Worm (Caenorhabditis elegans): ENCODE measurements around the gene cox-16.
A peak's percentile ranks its signal among the peaks of the same experiment; 100 is the strongest.

The cox-16 gene

ce11 chrV:5582308-5582707 is 46.3 kb upstream of the cox-16 start:
- no peak for TF ChIP-seq egl-27 (tag; optimal IDR thresholded peaks at IDR 0.05)
- TF ChIP-seq nfya-1 (tag; optimal IDR thresholded peaks at IDR 0.05; ENCODE audit: insufficient read depth), result peak; percentile 48
- TF ChIP-seq nhr-67 (tag; optimal IDR thresholded peaks at IDR 0.05), result no peak
- TF ChIP-seq eor-1 (tag; optimal IDR thresholded peaks at IDR 0.05), result no peak
- TF ChIP-seq hmg-11 (tag; optimal IDR thresholded peaks at IDR 0.05), result peak; percentile 16
- no peak for TF ChIP-seq mml-1 (tag; optimal IDR thresholded peaks at IDR 0.05)

ce11 chrV:5581312-5581711 is 45.3 kb upstream of the cox-16 start, which contains the start of gene klc-2:
klc-2 (minus strand) TSS chrV:5581412.
- TF ChIP-seq nhr-12 (tag; optimal IDR thresholded peaks at IDR 0.05), result no peak
- no peak for TF ChIP-seq mdl-1 (tag; optimal IDR thresholded peaks at IDR 0.05)
- TF ChIP-seq pha-4 (tag; optimal IDR thresholded peaks at IDR 0.05), result no peak
- TF ChIP-seq jun-1 (tag; optimal IDR thresholded peaks at IDR 0.05), result no peak
- no peak for TF ChIP-seq nhr-67 (tag; optimal IDR thresholded peaks at IDR 0.05)
- TF ChIP-seq nhr-76 (tag; optimal IDR thresholded peaks at IDR 0.05), result no peak
- TF ChIP-seq lsy-12 (tag; optimal IDR thresholded peaks at IDR 0.05), result no peak

DNA sequence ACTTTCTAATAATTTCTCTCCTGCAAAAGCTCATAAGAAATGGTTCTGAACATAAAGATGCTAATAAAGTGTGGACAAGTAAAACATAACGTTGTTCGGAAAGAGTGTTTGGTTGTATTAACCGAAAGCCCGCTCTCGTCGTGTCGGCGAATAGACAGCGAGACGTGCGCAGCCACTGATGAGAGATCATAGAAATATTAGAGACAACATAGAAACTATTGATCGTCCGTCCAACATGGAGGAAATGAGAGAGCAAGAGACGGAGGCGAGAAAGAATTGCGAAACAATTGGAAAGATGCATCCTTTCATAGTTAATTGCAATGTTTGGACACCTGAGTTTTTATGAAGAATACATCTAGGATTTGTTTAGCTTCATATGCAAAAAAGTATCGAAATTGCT is 44.5 kb upstream of the cox-16 start:
- TF ChIP-seq snpc-4 (tag; optimal IDR thresholded peaks at IDR 0.05), result peak; percentile 65
- no peak for TF ChIP-seq eor-1 (tag; optimal IDR thresholded peaks at IDR 0.05)
- peak; percentile 84 for TF ChIP-seq hmg-11 (tag; optimal IDR thresholded peaks at IDR 0.05)
- peak; percentile 48 for TF ChIP-seq ama-1 (optimal IDR thresholded peaks at IDR 0.05)
- TF ChIP-seq elt-2 (tag; optimal IDR thresholded peaks at IDR 0.05), result peak; percentile 30
- TF ChIP-seq lin-39 (tag; optimal IDR thresholded peaks at IDR 0.05), result peak; percentile 43
- TF ChIP-seq lin-15B (tag; optimal IDR thresholded peaks at IDR 0.05), result peak; percentile 37
- TF ChIP-seq nhr-43 (tag; optimal IDR thresholded peaks at IDR 0.05; ENCODE audit: poor library complexity, severe bottlenecking), result peak; percentile 30
- peak; percentile 47 for TF ChIP-seq nhr-23 (tag; optimal IDR thresholded peaks at IDR 0.05)
- peak; percentile 19 for TF ChIP-seq nhr-11 (tag; optimal IDR thresholded peaks at IDR 0.05)
- TF ChIP-seq daf-12 (tag; optimal IDR thresholded peaks at IDR 0.05), result no peak
- peak; percentile 45 for TF ChIP-seq nhr-25 (tag; optimal IDR thresholded peaks at IDR 0.05)
- no peak for TF ChIP-seq aly-2 (tag; optimal IDR thresholded peaks at IDR 0.05)
- TF ChIP-seq nhr-237 (tag; optimal IDR thresholded peaks at IDR 0.05), result no peak
- peak; percentile 40 for TF ChIP-seq lsy-12 (tag; optimal IDR thresholded peaks at IDR 0.05)
- TF ChIP-seq ceh-28 (tag; optimal IDR thresholded peaks at IDR 0.05), result peak; percentile 82
- no peak for TF ChIP-seq fkh-2 (tag; optimal IDR thresholded peaks at IDR 0.05)
- peak; percentile 50 for TF ChIP-seq pha-4 (tag; optimal IDR thresholded peaks at IDR 0.05)
- TF ChIP-seq nfya-1 (tag; optimal IDR thresholded peaks at IDR 0.05; ENCODE audit: insufficient read depth), result peak; percentile 92

DNA sequence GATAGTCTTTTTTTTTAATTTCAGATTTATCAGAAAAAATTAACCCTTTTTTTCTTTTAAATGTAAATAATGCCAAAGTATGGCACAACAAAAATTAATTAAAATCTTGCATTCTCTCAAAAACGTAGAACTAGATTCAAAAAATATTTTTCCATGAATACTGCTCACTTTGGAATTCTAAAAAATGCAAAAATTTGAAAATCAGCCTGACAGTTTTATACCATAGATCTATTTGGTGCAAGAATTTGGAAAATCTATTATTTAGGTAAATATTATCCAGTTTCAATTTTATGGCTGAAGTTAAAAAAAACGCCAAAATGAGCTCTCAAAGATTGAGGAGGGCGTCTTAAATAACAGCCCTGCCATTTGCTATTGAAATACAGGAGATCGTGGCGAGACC is 43.6 kb upstream of the cox-16 start:
- no peak for TF ChIP-seq nhr-28 (tag; optimal IDR thresholded peaks at IDR 0.05)
- TF ChIP-seq nhr-12 (tag; optimal IDR thresholded peaks at IDR 0.05), result no peak
- TF ChIP-seq jun-1 (tag; optimal IDR thresholded peaks at IDR 0.05), result no peak
- no peak for TF ChIP-seq lin-39 (tag; optimal IDR thresholded peaks at IDR 0.05)
- no peak for TF ChIP-seq unc-62 (GFP tag; optimal IDR thresholded peaks at IDR 0.05)
- TF ChIP-seq daf-12 (tag; optimal IDR thresholded peaks at IDR 0.05), result no peak

DNA sequence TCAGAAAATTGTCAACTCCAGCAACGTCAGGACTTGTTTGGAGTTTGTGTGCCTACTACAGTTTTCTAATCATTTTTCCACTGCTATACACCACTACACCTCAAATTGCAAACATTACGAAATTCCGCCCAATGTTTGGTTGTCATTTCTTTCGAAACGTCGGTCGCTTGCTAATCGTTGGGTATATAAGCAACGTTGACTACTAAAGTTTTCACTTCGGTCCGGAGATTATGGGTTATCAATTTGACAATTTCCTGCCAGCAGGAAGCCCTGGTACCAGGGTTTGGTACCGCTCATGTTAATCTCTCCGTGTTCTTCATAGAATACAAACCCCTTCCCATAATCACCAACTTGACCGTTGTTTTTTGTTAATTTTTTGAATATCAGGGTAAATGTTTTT is 40.0 kb upstream of the cox-16 start:
- TF ChIP-seq daf-12 (tag; optimal IDR thresholded peaks at IDR 0.05), result no peak
- TF ChIP-seq nhr-11 (tag; optimal IDR thresholded peaks at IDR 0.05), result no peak
- peak; percentile 68 for TF ChIP-seq skn-1 (tag; optimal IDR thresholded peaks at IDR 0.05)
- TF ChIP-seq hmg-11 (tag; optimal IDR thresholded peaks at IDR 0.05), result peak; percentile 42
- TF ChIP-seq nhr-77 (tag; optimal IDR thresholded peaks at IDR 0.05), result peak; percentile 16
- TF ChIP-seq elt-2 (tag; optimal IDR thresholded peaks at IDR 0.05), result peak; percentile 76
- peak; percentile 2 for TF ChIP-seq ceh-82 (tag; optimal IDR thresholded peaks at IDR 0.05)
- TF ChIP-seq elt-3 (tag; optimal IDR thresholded peaks at IDR 0.05), result no peak
- TF ChIP-seq unc-39 (tag; optimal IDR thresholded peaks at IDR 0.05), result no peak
- TF ChIP-seq pqm-1 (tag; optimal IDR thresholded peaks at IDR 0.05), result peak; percentile 53
- TF ChIP-seq nhr-28 (tag; optimal IDR thresholded peaks at IDR 0.05), result no peak
- TF ChIP-seq jun-1 (tag; optimal IDR thresholded peaks at IDR 0.05), result peak; percentile 59
- peak; percentile 11 for TF ChIP-seq nfya-1 (tag; optimal IDR thresholded peaks at IDR 0.05; ENCODE audit: insufficient read depth)
- TF ChIP-seq nhr-43 (tag; optimal IDR thresholded peaks at IDR 0.05; ENCODE audit: poor library complexity, severe bottlenecking), result peak; percentile 29
- peak; percentile 98 for TF ChIP-seq snpc-4 (tag; optimal IDR thresholded peaks at IDR 0.05)
- TF ChIP-seq lin-15B (tag; optimal IDR thresholded peaks at IDR 0.05), result no peak
- TF ChIP-seq ama-1 (optimal IDR thresholded peaks at IDR 0.05), result peak; percentile 30
- peak; percentile 65 for TF ChIP-seq pha-4 (tag; optimal IDR thresholded peaks at IDR 0.05)
